Worm (Caenorhabditis elegans) whole organism, midembryonic: Measurements from ENCODE around the gene ZK856.4.

Experiments
- T22C8.4 ChIP-seq: fragments of 200-800 bp; sonication (Bioruptor generic); IDR thresholded peaks from 2 replicates; pipeline ENCODE4 v1.3.6; 2022; ENCODE audit warnings: missing genetic modification characterization, missing compliant biosample characterization
- cog-1 ChIP-seq: sonication (generic microtip); optimal IDR thresholded peaks from 2 replicates; lab custom pipeline; 2016; ENCODE audit warnings: missing genetic modification characterization, missing compliant biosample characterization
- flt-1 ChIP-seq: fragments of 200-800 bp; sonication (Bioruptor generic); IDR thresholded peaks from 2 replicates; pipeline ENCODE4 v1.3.6; 2022; ENCODE audit warnings: missing genetic modification characterization, missing compliant biosample characterization
- klf-2 ChIP-seq: fragments of 200-800 bp; sonication (Bioruptor generic); conservative IDR thresholded peaks from 2 replicates; pipeline ENCODE4 v1.3.6; 2022; ENCODE audit warnings: missing genetic modification reagents, missing genetic modification characterization, missing compliant biosample characterization
- med-1 ChIP-seq: sonication (generic microtip); optimal IDR thresholded peaks from 2 replicates; lab custom pipeline; 2017; ENCODE audit warnings: missing genetic modification characterization, mild to moderate bottlenecking, missing compliant biosample characterization, antibody characterized with exemption, missing genetic modification reagents; ENCODE audit not compliant: insufficient read depth
- ref-1 ChIP-seq: fragments of 200-800 bp; sonication (Bioruptor generic); conservative IDR thresholded peaks from 2 replicates; pipeline ENCODE4 v1.3.6; 2022; ENCODE audit warnings: missing genetic modification reagents, missing genetic modification characterization, missing compliant biosample characterization
- tab-1 ChIP-seq: fragments of 200-800 bp; sonication (Bioruptor generic); IDR thresholded peaks from 2 replicates; pipeline ENCODE4 v1.3.6; 2022; ENCODE audit warnings: missing genetic modification characterization, missing compliant biosample characterization
- ztf-23 ChIP-seq: fragments of 200-800 bp; sonication (Bioruptor generic); IDR thresholded peaks from 2 replicates; pipeline ENCODE4 v1.3.6; 2022; ENCODE audit warnings: missing genetic modification reagents, missing genetic modification characterization, missing compliant biosample characterization
- ztf-29 ChIP-seq: fragments of 200-800 bp; sonication (Bioruptor generic); IDR thresholded peaks from 2 replicates; pipeline ENCODE4 v1.3.6; 2022; ENCODE audit warnings: missing genetic modification reagents, missing genetic modification characterization, missing compliant biosample characterization

Gene ZK856.4

DNA sequence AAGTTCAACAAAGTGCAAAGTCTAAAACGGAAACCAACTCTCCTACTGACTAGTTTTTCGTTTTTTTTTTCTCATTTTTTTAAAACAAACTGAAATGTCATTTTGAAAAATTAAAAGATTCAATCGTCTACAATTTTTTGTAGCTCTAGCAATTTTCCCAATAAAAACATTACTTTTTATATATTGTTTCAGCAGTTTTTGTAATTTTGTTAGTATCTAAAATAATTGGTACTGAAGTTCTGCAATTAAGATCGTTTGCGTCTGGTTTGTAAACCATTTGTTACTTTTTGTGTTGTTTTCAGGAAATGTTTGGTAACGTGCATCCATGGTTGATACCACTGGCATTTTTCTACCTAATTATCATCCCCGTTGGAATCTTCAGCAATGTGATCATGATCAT, 24.6 kb upstream of the ZK856.4 start, which contains the start of gene srsx-30:
TSS of gene srsx-30 (plus strand) at position 301 of the 400 bp plus-strand sequence.
- TF ChIP-seq ref-1 (GFP tag; lab: Robert Waterston, UW) (no peak), med-1 (GFP tag; lab: Kevin White, UChicago) (no peak), ztf-23 (GFP tag; lab: Robert Waterston, UW) (no peak)

DNA sequence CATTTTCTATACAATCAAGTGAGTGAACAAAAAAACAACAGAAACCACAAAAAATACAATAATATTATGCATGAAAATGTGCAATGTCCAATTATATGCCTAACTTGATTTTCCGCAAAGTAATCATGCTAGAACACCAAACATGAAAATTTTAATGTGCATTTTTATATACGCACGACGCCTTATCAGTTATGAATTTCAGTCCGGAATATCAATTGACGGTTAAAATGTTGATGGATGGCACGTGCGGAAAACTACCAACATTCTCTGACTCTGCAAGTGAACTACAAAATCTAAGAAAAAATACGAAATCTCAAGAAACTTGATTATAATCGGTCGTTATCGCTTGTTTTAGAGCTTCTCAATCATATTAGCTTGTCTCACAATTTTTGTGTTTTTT, 23.1 kb upstream of the ZK856.4 start:
- TF ChIP-seq flt-1 (GFP tag; lab: Robert Waterston, UW) = no peak

DNA sequence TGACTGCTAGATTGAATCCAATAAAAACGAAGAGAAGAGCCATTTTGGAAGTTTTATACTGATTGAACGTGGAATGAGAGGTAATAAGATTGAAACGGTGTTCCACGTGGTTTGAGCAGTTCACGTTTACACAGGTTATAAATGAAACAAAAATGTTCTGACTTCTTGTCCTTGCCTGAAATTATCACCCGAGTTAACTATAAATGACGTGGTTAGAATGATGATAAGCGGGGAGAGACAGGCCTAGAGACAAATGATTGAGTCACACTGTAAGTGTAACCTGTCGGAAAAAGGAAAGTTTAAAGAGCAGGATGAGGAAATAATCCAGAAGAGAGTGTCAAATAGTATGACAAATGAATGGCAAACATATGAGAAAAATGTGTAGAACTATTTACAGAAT, 22.1 kb upstream of the ZK856.4 start, which contains the start of gene C51E3.10:
TSS of gene C51E3.10 (minus strand) at position 181 of the 400 bp plus-strand sequence.
- no peak for TF ChIP-seq T22C8.4 (GFP tag; lab: Robert Waterston, UW)
- no peak for TF ChIP-seq flt-1 (GFP tag; lab: Robert Waterston, UW)
- TF ChIP-seq med-1 (GFP tag; lab: Kevin White, UChicago) = no peak
- TF ChIP-seq klf-2 (GFP tag; lab: Robert Waterston, UW) = no peak
- TF ChIP-seq ztf-23 (GFP tag; lab: Robert Waterston, UW) = no peak
- TF ChIP-seq ref-1 (GFP tag; lab: Robert Waterston, UW) = no peak
- TF ChIP-seq tab-1 (GFP tag; lab: Robert Waterston, UW) = no peak
- no peak for TF ChIP-seq ztf-29 (GFP tag; lab: Robert Waterston, UW)
- TF ChIP-seq cog-1 = no peak

- TF ChIP-seq flt-1 (GFP tag; lab: Robert Waterston, UW) (no peak), T22C8.4 (GFP tag; lab: Robert Waterston, UW) (no peak), ztf-29 (GFP tag; lab: Robert Waterston, UW) (no peak), med-1 (GFP tag; lab: Kevin White, UChicago) (no peak), klf-2 (GFP tag; lab: Robert Waterston, UW) (no peak), ref-1 (GFP tag; lab: Robert Waterston, UW) (no peak), tab-1 (GFP tag; lab: Robert Waterston, UW) (no peak), ztf-23 (GFP tag; lab: Robert Waterston, UW) (no peak), cog-1 (no peak)
Measured at ce11 chrV:10166368-10166767, 16.7 kb upstream of the ZK856.4 start, which contains the start of gene C51E3.6. C51E3.6 (minus strand) TSS chrV:10166468.

ce11 chrV:10168870-10169269, 14.2 kb upstream of the ZK856.4 start:
- no peak for TF ChIP-seq flt-1 (GFP tag; lab: Robert Waterston, UW)

DNA sequence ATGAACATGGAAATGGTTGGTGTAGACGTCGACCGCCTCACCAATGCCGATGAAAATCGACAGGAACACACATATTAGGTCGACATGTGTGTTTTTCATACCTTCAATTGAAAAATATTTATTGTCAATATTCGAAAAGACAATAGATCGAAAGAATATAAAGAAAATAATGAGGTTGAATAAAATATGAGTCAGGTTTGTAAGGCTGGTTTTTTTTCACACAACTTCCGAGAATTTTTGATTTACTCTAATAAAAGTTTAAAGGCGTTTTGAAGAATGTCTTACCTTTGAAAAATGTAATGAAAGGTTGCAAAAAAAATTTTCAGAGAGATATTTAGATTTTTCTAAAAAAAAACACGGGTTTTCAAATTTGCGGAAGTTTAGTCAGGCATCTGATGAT, 9.4 kb upstream of the ZK856.4 start, which contains the start of gene egl-3:
TSS of gene egl-3 (minus strand) at position 101 of the 400 bp plus-strand sequence.
- no peak for TF ChIP-seq cog-1
- no peak for TF ChIP-seq ztf-23 (GFP tag; lab: Robert Waterston, UW)
- TF ChIP-seq klf-2 (GFP tag; lab: Robert Waterston, UW) = no peak
- TF ChIP-seq flt-1 (GFP tag; lab: Robert Waterston, UW) = no peak
- no peak for TF ChIP-seq med-1 (GFP tag; lab: Kevin White, UChicago)
- no peak for TF ChIP-seq T22C8.4 (GFP tag; lab: Robert Waterston, UW)
- TF ChIP-seq tab-1 (GFP tag; lab: Robert Waterston, UW) = no peak
- no peak for TF ChIP-seq ref-1 (GFP tag; lab: Robert Waterston, UW)
- no peak for TF ChIP-seq ztf-29 (GFP tag; lab: Robert Waterston, UW)

- no peak for TF ChIP-seq ztf-29 (GFP tag; lab: Robert Waterston, UW)
- TF ChIP-seq T22C8.4 (GFP tag; lab: Robert Waterston, UW) = peak; percentile 79
Measured at ce11 chrV:10174632-10175075, 8.4 kb upstream of the ZK856.4 start.

- no peak for TF ChIP-seq tab-1 (GFP tag; lab: Robert Waterston, UW)
- TF ChIP-seq cog-1 = peak; percentile 46
- TF ChIP-seq T22C8.4 (GFP tag; lab: Robert Waterston, UW) = no peak
Measured at ce11 chrV:10178166-10178565, 4.9 kb upstream of the ZK856.4 start.

DNA sequence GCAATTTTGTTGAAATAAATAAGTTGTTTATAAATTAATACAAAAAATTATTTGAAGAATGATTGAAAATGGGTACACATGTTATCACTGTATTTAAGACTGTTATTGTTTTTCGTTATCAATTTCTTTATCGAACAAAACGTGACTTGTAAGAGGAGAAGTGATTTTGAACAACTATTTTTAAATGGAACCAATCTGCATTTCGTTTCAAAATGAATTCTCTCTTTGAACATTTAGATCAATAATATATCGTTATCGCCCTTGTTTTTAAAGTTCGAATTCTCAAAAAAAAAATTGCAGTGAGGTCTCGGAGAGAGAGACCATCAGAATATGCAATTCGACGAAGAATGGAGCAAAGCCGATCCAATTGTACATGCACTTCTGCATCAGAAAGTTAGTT, 3.8 kb upstream of the ZK856.4 start, which contains the start of gene cul-5:
TSS of gene cul-5 (plus strand) at position 301 of the 400 bp plus-strand sequence.
- TF ChIP-seq cog-1 = no peak
- no peak for TF ChIP-seq flt-1 (GFP tag; lab: Robert Waterston, UW)
- no peak for TF ChIP-seq T22C8.4 (GFP tag; lab: Robert Waterston, UW)

ce11 chrV:10183810-10184209, 726 bp downstream of the ZK856.4 start:
- TF ChIP-seq ztf-29 (GFP tag; lab: Robert Waterston, UW) (no peak), cog-1 (no peak), med-1 (GFP tag; lab: Kevin White, UChicago) (no peak), tab-1 (GFP tag; lab: Robert Waterston, UW) (no peak), ref-1 (GFP tag; lab: Robert Waterston, UW) (no peak), klf-2 (GFP tag; lab: Robert Waterston, UW) (no peak), flt-1 (GFP tag; lab: Robert Waterston, UW) (no peak), ztf-23 (GFP tag; lab: Robert Waterston, UW) (no peak), T22C8.4 (GFP tag; lab: Robert Waterston, UW) (no peak)

DNA sequence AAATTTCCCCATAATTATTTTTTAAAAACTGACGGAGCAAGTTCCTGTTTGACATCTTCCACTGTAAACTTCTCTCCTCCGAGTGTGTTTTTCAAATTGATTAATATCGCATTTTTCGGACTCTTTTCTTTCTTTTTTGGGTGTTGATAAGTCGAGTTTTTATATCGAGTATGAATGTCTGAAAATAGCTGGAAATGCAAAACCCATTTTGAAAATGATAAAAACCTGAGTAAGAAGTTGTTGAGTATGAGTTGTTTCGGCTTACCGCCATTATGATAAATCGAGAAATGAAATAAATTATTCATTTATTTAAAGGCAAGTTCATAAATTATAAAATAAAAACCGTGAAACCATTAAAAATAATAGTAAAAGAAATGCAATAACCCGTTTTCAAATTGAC, 2.6 kb downstream of the ZK856.4 start, which contains the start of gene ZK856.18:
TSS of gene ZK856.18 (minus strand) at position 289 of the 400 bp plus-strand sequence.
- no peak for TF ChIP-seq ref-1 (GFP tag; lab: Robert Waterston, UW)
- TF ChIP-seq ztf-29 (GFP tag; lab: Robert Waterston, UW) = no peak
- TF ChIP-seq cog-1 = no peak
- TF ChIP-seq klf-2 (GFP tag; lab: Robert Waterston, UW) = no peak
- TF ChIP-seq T22C8.4 (GFP tag; lab: Robert Waterston, UW) = no peak
- TF ChIP-seq tab-1 (GFP tag; lab: Robert Waterston, UW) = no peak
- no peak for TF ChIP-seq flt-1 (GFP tag; lab: Robert Waterston, UW)
